Worm (Caenorhabditis elegans) whole organism, mixed stage, embryonic: Measurements from ENCODE around the gene C07G3.15.

ENCODE experiments used
- M03D4.4 ChIP-seq: sonication (generic microtip); optimal IDR thresholded peaks from 2 replicates; lab custom pipeline; 2017; ENCODE audit warnings: mild to moderate bottlenecking, missing genetic modification characterization, missing compliant biosample characterization
- bed-3 ChIP-seq: fragments of 200-800 bp; sonication (Bioruptor generic); optimal IDR thresholded peaks from 3 replicates; lab custom pipeline; 2018; ENCODE audit warnings: mild to moderate bottlenecking, missing genetic modification characterization, moderate library complexity, missing compliant biosample characterization
- blmp-1 ChIP-seq: fragments of 150-350 bp; optimal IDR thresholded peaks from 2 replicates; lab custom pipeline; 2014; ENCODE audit warnings: missing biosample characterization, missing genetic modification characterization
- ceh-39 ChIP-seq: fragments of 150-350 bp; optimal IDR thresholded peaks from 2 replicates; lab custom pipeline; 2014; ENCODE audit warnings: missing biosample characterization, missing genetic modification characterization
- ces-1 ChIP-seq: fragments of 150-350 bp; optimal IDR thresholded peaks from 2 replicates; lab custom pipeline; 2014; ENCODE audit warnings: missing biosample characterization, missing genetic modification reagents, missing genetic modification characterization
- cnd-1 ChIP-seq: fragments of 200-800 bp; sonication (Bioruptor generic); optimal IDR thresholded peaks from 2 replicates; lab custom pipeline; 2018; ENCODE audit warnings: mild to moderate bottlenecking, missing genetic modification characterization, missing compliant biosample characterization
- drap-1 ChIP-seq: fragments of 200-800 bp; sonication (Bioruptor generic); optimal IDR thresholded peaks from 3 replicates; lab custom pipeline; 2018; ENCODE audit warnings: mild to moderate bottlenecking, missing genetic modification characterization, missing compliant biosample characterization
- elt-1 ChIP-seq: sonication (generic microtip); optimal IDR thresholded peaks from 2 replicates; lab custom pipeline; 2017; ENCODE audit warnings: missing genetic modification characterization, mild to moderate bottlenecking, missing compliant biosample characterization, antibody characterized with exemption, moderate library complexity, borderline replicate concordance; ENCODE audit not compliant: insufficient read depth
- elt-3 ChIP-seq: fragments of 150-350 bp; optimal IDR thresholded peaks from 2 replicates; lab custom pipeline; 2014; ENCODE audit warnings: missing biosample characterization, missing genetic modification characterization
- flh-1 ChIP-seq: fragments of 200-800 bp; sonication (Bioruptor generic); optimal IDR thresholded peaks from 2 replicates; lab custom pipeline; 2018; ENCODE audit warnings: mild to moderate bottlenecking, missing genetic modification characterization, moderate library complexity, missing compliant biosample characterization
- ham-2 ChIP-seq: fragments of 200-800 bp; sonication (Bioruptor generic); optimal IDR thresholded peaks from 2 replicates; lab custom pipeline; 2018; ENCODE audit warnings: mild to moderate bottlenecking, missing genetic modification characterization, missing compliant biosample characterization
- hlh-1 ChIP-seq: fragments of 150-350 bp; optimal IDR thresholded peaks from 2 replicates; lab custom pipeline; 2014; ENCODE audit warnings: missing biosample characterization, missing genetic modification reagents, missing genetic modification characterization
- lin-13 ChIP-seq: fragments of 150-350 bp; optimal IDR thresholded peaks from 2 replicates; lab custom pipeline; 2014; ENCODE audit warnings: missing biosample characterization, missing genetic modification characterization
- lin-32 ChIP-seq: fragments of 200-800 bp; sonication (Bioruptor generic); optimal IDR thresholded peaks from 2 replicates; lab custom pipeline; 2018; ENCODE audit warnings: mild to moderate bottlenecking, missing genetic modification characterization, missing compliant biosample characterization
- mab-5 ChIP-seq: fragments of 150-350 bp; optimal IDR thresholded peaks from 2 replicates; lab custom pipeline; 2014; ENCODE audit warnings: missing biosample characterization, missing genetic modification characterization
- nhr-12 ChIP-seq: fragments of 150-350 bp; optimal IDR thresholded peaks from 2 replicates; lab custom pipeline; 2014; ENCODE audit warnings: missing biosample characterization, missing genetic modification characterization
- nhr-2 ChIP-seq: fragments of 150-350 bp; optimal IDR thresholded peaks from 2 replicates; lab custom pipeline; 2014; ENCODE audit warnings: missing biosample characterization, missing genetic modification characterization
- nhr-237 ChIP-seq: fragments of 150-350 bp; optimal IDR thresholded peaks from 2 replicates; lab custom pipeline; 2014; ENCODE audit warnings: missing biosample characterization, missing genetic modification characterization
- nhr-28 ChIP-seq: fragments of 150-350 bp; optimal IDR thresholded peaks from 2 replicates; lab custom pipeline; 2014; ENCODE audit warnings: missing biosample characterization, missing genetic modification characterization
- nhr-76 ChIP-seq: sonication (generic microtip); optimal IDR thresholded peaks from 2 replicates; lab custom pipeline; 2017; ENCODE audit warnings: missing biosample characterization, missing genetic modification characterization
- sem-2 ChIP-seq: fragments of 200-800 bp; sonication (Bioruptor generic); optimal IDR thresholded peaks from 2 replicates; lab custom pipeline; 2018; ENCODE audit warnings: mild to moderate bottlenecking, missing genetic modification characterization, missing compliant biosample characterization
- snpc-4 ChIP-seq: fragments of 150-350 bp; optimal IDR thresholded peaks from 2 replicates; lab custom pipeline; 2014; ENCODE audit warnings: missing biosample characterization, missing genetic modification characterization
- sptf-1 ChIP-seq: sonication (generic microtip); optimal IDR thresholded peaks from 2 replicates; lab custom pipeline; 2017; ENCODE audit warnings: mild to moderate bottlenecking, missing genetic modification characterization, moderate library complexity, missing compliant biosample characterization
- tbx-8 ChIP-seq: fragments of 200-800 bp; sonication (Bioruptor generic); optimal IDR thresholded peaks from 2 replicates; lab custom pipeline; 2018; ENCODE audit warnings: mild to moderate bottlenecking, missing genetic modification characterization, moderate library complexity, missing compliant biosample characterization
- unc-120 ChIP-seq: sonication (generic microtip); optimal IDR thresholded peaks from 2 replicates; lab custom pipeline; 2017; ENCODE audit warnings: missing genetic modification characterization, missing compliant biosample characterization; ENCODE audit not compliant: poor library complexity, severe bottlenecking
- unc-39 ChIP-seq: fragments of 150-350 bp; optimal IDR thresholded peaks from 2 replicates; lab custom pipeline; 2014; ENCODE audit warnings: missing biosample characterization, missing genetic modification characterization
- unc-62 ChIP-seq: fragments of 150-350 bp; optimal IDR thresholded peaks from 2 replicates; lab custom pipeline; 2014; ENCODE audit warnings: missing biosample characterization, missing genetic modification reagents, missing genetic modification characterization
- zip-8 ChIP-seq: fragments of 150-350 bp; optimal IDR thresholded peaks from 2 replicates; lab custom pipeline; 2014; ENCODE audit warnings: missing biosample characterization, missing genetic modification characterization
- ztf-11 ChIP-seq: fragments of 150-350 bp; optimal IDR thresholded peaks from 2 replicates; lab custom pipeline; 2014; ENCODE audit warnings: missing biosample characterization, missing genetic modification characterization

C07G3.15 gene

ce11 chrV:3496880-3497279 lies at the start of gene C07G3.15:
TSS of gene C07G3.15 (minus strand) at chrV:3496980.
- TF ChIP-seq snpc-4 = no peak
- TF ChIP-seq nhr-237 (tag; lab: Kevin White, UChicago) = no peak
- no peak for TF ChIP-seq elt-3 (tag; lab: Kevin White, UChicago)
- no peak for TF ChIP-seq blmp-1 (tag; lab: Kevin White, UChicago)
- no peak for TF ChIP-seq ceh-39 (tag; lab: Kevin White, UChicago)

ce11 chrV:3546517-3546916 lies 49.7 kb upstream of the C07G3.15 start, which contains the start of gene srbc-68:
TSS of gene srbc-68 (minus strand) at chrV:3546617.
- TF ChIP-seq tbx-8 (GFP tag; lab: Kevin White, UChicago) = no peak
- TF ChIP-seq nhr-2 = no peak
- no peak for TF ChIP-seq nhr-28 (tag; lab: Kevin White, UChicago)
- no peak for TF ChIP-seq nhr-76
- TF ChIP-seq ztf-11 (tag; lab: Kevin White, UChicago) = no peak
- TF ChIP-seq unc-120 (tag; lab: Kevin White, UChicago) = no peak
- TF ChIP-seq mab-5 (tag; lab: Kevin White, UChicago) = no peak
- TF ChIP-seq elt-1 (tag; lab: Kevin White, UChicago) = no peak
- TF ChIP-seq ham-2 (GFP tag; lab: Kevin White, UChicago) = no peak
- no peak for TF ChIP-seq drap-1
- TF ChIP-seq hlh-1 = no peak
- no peak for TF ChIP-seq nhr-12 (tag; lab: Kevin White, UChicago)
- no peak for TF ChIP-seq nhr-237 (tag; lab: Kevin White, UChicago)
- TF ChIP-seq lin-32 (GFP tag; lab: Kevin White, UChicago) = no peak
- TF ChIP-seq zip-8 = no peak
- TF ChIP-seq M03D4.4 (tag; lab: Kevin White, UChicago) = no peak

- TF ChIP-seq elt-3 (tag; lab: Kevin White, UChicago) (no peak), nhr-237 (tag; lab: Kevin White, UChicago) (no peak), ces-1 (GFP tag; lab: Kevin White, UChicago) (no peak), cnd-1 (tag; lab: Kevin White, UChicago) (no peak), nhr-28 (tag; lab: Kevin White, UChicago) (no peak), sem-2 (GFP tag; lab: Kevin White, UChicago) (no peak), ztf-11 (tag; lab: Kevin White, UChicago) (no peak), mab-5 (tag; lab: Kevin White, UChicago) (no peak), lin-13 (no peak), ceh-39 (tag; lab: Kevin White, UChicago) (no peak), hlh-1 (no peak)
Measured at ce11 chrV:3543344-3543743, 46.6 kb upstream of the C07G3.15 start, which contains the start of gene nhr-222. TSS of gene nhr-222 (minus strand) at chrV:3543444.

ce11 chrV:3541117-3541516 lies 44.3 kb upstream of the C07G3.15 start, which contains the start of gene srbc-67:
TSS of gene srbc-67 (minus strand) at chrV:3541217.
- TF ChIP-seq unc-62 (GFP tag; lab: Kevin White, UChicago) (no peak), flh-1 (GFP tag; lab: Kevin White, UChicago) (no peak), lin-13 (no peak), drap-1 (no peak), ces-1 (GFP tag; lab: Kevin White, UChicago) (no peak), bed-3 (no peak), hlh-1 (no peak), unc-39 (tag; lab: Kevin White, UChicago) (no peak), nhr-2 (no peak), elt-3 (tag; lab: Kevin White, UChicago) (no peak), cnd-1 (tag; lab: Kevin White, UChicago) (no peak)

- no peak for TF ChIP-seq ces-1 (GFP tag; lab: Kevin White, UChicago)
- no peak for TF ChIP-seq nhr-2
Measured at ce11 chrV:3538307-3538706, 41.5 kb upstream of the C07G3.15 start, which contains the start of gene nhr-93. TSS of gene nhr-93 (minus strand) at chrV:3538407.

- TF ChIP-seq nhr-2 (no peak), unc-120 (tag; lab: Kevin White, UChicago) (no peak), cnd-1 (tag; lab: Kevin White, UChicago) (no peak), elt-3 (tag; lab: Kevin White, UChicago) (no peak), sptf-1 (tag; lab: Kevin White, UChicago) (no peak), mab-5 (tag; lab: Kevin White, UChicago) (no peak), nhr-12 (tag; lab: Kevin White, UChicago) (no peak), lin-13 (no peak)
Measured at ce11 chrV:3535260-3535659, 38.5 kb upstream of the C07G3.15 start, which contains the start of gene nhr-221. TSS of gene nhr-221 (minus strand) at chrV:3535360.
